Fruit fly (Drosophila melanogaster) whole organism, embryonic: ENCODE results near the gene wb.

ENCODE experiments used
- Bteb2 ChIP-seq: fragments of 200-800 bp; sonication (Bioruptor generic); optimal IDR thresholded peaks from 2 replicates; lab custom pipeline; 2016; ENCODE audit warnings: missing biosample characterization, missing genetic modification characterization
- CG10147 ChIP-seq: fragments of 200-800 bp; sonication (Bioruptor generic); optimal IDR thresholded peaks from 2 replicates; lab custom pipeline; 2019; ENCODE audit warnings: missing biosample characterization, mild to moderate bottlenecking, missing genetic modification characterization, moderate library complexity
- CG10209 ChIP-seq: fragments of 200-800 bp; sonication (Bioruptor generic); optimal IDR thresholded peaks from 3 replicates; lab custom pipeline; 2017; ENCODE audit warnings: missing biosample characterization, mild to moderate bottlenecking, missing genetic modification characterization, missing genetic modification reagents
- CG10654 ChIP-seq: fragments of 200-800 bp; sonication (Bioruptor generic); optimal IDR thresholded peaks from 2 replicates; lab custom pipeline; 2016; ENCODE audit warnings: missing biosample characterization, missing genetic modification characterization
- CG11093 ChIP-seq: fragments of 200-800 bp; sonication (Bioruptor generic); IDR thresholded peaks from 3 replicates; pipeline ENCODE4 v1.3.6; 2022; ENCODE audit warnings: missing biosample characterization, missing genetic modification characterization
- CG11696 ChIP-seq: fragments of 200-800 bp; sonication (Bioruptor generic); IDR thresholded peaks from 2 replicates; pipeline ENCODE4 v1.3.6; 2022; ENCODE audit warnings: missing biosample characterization, missing genetic modification characterization
- CG1233 ChIP-seq: fragments of 200-800 bp; sonication (Bioruptor generic); optimal IDR thresholded peaks from 4 replicates; lab custom pipeline; 2018; ENCODE audit warnings: missing biosample characterization, mild to moderate bottlenecking, missing genetic modification characterization
- CG13624 ChIP-seq: fragments of 200-800 bp; sonication (Bioruptor generic); optimal IDR thresholded peaks from 2 replicates; lab custom pipeline; 2016; ENCODE audit warnings: missing biosample characterization, missing genetic modification characterization
- CG16815 ChIP-seq: fragments of 200-800 bp; sonication (Bioruptor generic); optimal IDR thresholded peaks from 3 replicates; lab custom pipeline; 2017; ENCODE audit warnings: missing biosample characterization, mild to moderate bottlenecking, missing genetic modification characterization
- CG18764 ChIP-seq: fragments of 200-800 bp; sonication (Bioruptor generic); optimal IDR thresholded peaks from 3 replicates; lab custom pipeline; 2016; ENCODE audit warnings: missing biosample characterization, missing genetic modification characterization
- CG2199 ChIP-seq: fragments of 200-800 bp; sonication (Bioruptor generic); IDR thresholded peaks from 3 replicates; pipeline ENCODE4 v1.3.6; 2022; ENCODE audit warnings: missing biosample characterization, missing genetic modification characterization
- CG30403 ChIP-seq: fragments of 200-800 bp; sonication (Bioruptor generic); optimal IDR thresholded peaks from 3 replicates; lab custom pipeline; 2016; ENCODE audit warnings: missing biosample characterization, missing genetic modification characterization
- CG31441 ChIP-seq: fragments of 200-800 bp; sonication (Bioruptor generic); IDR thresholded peaks from 2 replicates; pipeline ENCODE4 v1.3.6; 2022; ENCODE audit warnings: missing biosample characterization, missing genetic modification characterization
- CG33557 ChIP-seq: fragments of 200-800 bp; sonication (Bioruptor generic); optimal IDR thresholded peaks from 2 replicates; lab custom pipeline; 2019; ENCODE audit warnings: missing biosample characterization, mild to moderate bottlenecking, missing genetic modification characterization, moderate library complexity
- CG3995 ChIP-seq: fragments of 200-800 bp; sonication (Bioruptor generic); optimal IDR thresholded peaks from 3 replicates; lab custom pipeline; 2016; ENCODE audit warnings: missing biosample characterization, missing genetic modification characterization
- CG42726 ChIP-seq: fragments of 200-800 bp; sonication (Bioruptor generic); IDR thresholded peaks from 2 replicates; pipeline ENCODE4 v1.3.6; 2022; ENCODE audit warnings: missing biosample characterization, missing genetic modification characterization; ENCODE audit not compliant: partially characterized antibody
- CG4730 ChIP-seq: fragments of 200-800 bp; sonication (Bioruptor generic); IDR thresholded peaks from 2 replicates; pipeline ENCODE4 v1.3.6; 2022; ENCODE audit warnings: missing biosample characterization, missing genetic modification characterization
- CG6175 ChIP-seq: fragments of 200-800 bp; sonication (Bioruptor generic); IDR thresholded peaks from 3 replicates; pipeline ENCODE4 v1.3.6; 2022; ENCODE audit warnings: missing biosample characterization, missing genetic modification characterization
- CG6683 ChIP-seq: fragments of 200-800 bp; sonication (Bioruptor generic); optimal IDR thresholded peaks from 2 replicates; lab custom pipeline; 2017; ENCODE audit warnings: missing biosample characterization, mild to moderate bottlenecking, missing genetic modification characterization, missing genetic modification reagents
- CG6765 ChIP-seq: fragments of 200-800 bp; sonication (Bioruptor generic); optimal IDR thresholded peaks from 3 replicates; lab custom pipeline; 2017; ENCODE audit warnings: missing biosample characterization, mild to moderate bottlenecking, missing genetic modification characterization
- Doc2 ChIP-seq: fragments of 200-800 bp; sonication (Bioruptor generic); IDR thresholded peaks from 2 replicates; pipeline ENCODE4 v1.3.6; 2022; ENCODE audit warnings: missing biosample characterization, missing genetic modification characterization
- Dref ChIP-seq: fragments of 200-800 bp; sonication (Bioruptor generic); IDR thresholded peaks from 2 replicates; pipeline ENCODE4 v1.3.6; 2022; ENCODE audit warnings: missing biosample characterization, missing genetic modification characterization
- HmgZ ChIP-seq: fragments of 200-800 bp; sonication (Bioruptor generic); optimal IDR thresholded peaks from 2 replicates; lab custom pipeline; 2018; ENCODE audit warnings: missing biosample characterization, mild to moderate bottlenecking, missing genetic modification characterization
- Hmr ChIP-seq: fragments of 200-800 bp; sonication (Bioruptor generic); optimal IDR thresholded peaks from 3 replicates; lab custom pipeline; 2017; ENCODE audit warnings: mild to moderate bottlenecking, missing biosample characterization, missing genetic modification reagents, missing genetic modification characterization
- Hr51 ChIP-seq, 2 experiments: fragments of 200-800 bp; sonication (Bioruptor generic); optimal IDR thresholded peaks; 2 replicates in 1 of 2; 3 replicates in 1 of 2; lab custom pipeline; 2016 to 2018; ENCODE audit warnings: missing biosample characterization in 2 of 2, missing genetic modification characterization in 2 of 2, mild to moderate bottlenecking in 1 of 2, moderate library complexity in 1 of 2
- Hr78 ChIP-seq, 2 experiments: fragments of 200-800 bp in 1 of 2; fragments of >200 bp in 1 of 2; sonication (Bioruptor generic) in 1 of 2; optimal IDR thresholded peaks; 2 replicates each; lab custom pipeline; 2017 to 2019; ENCODE audit warnings: missing biosample characterization in 2 of 2, missing genetic modification characterization in 2 of 2, mild to moderate bottlenecking in 1 of 2, moderate library complexity in 1 of 2
- Mad ChIP-seq: fragments of 200-800 bp; sonication (Bioruptor generic); optimal IDR thresholded peaks from 2 replicates; lab custom pipeline; 2016; ENCODE audit warnings: missing biosample characterization, missing genetic modification characterization
- Opbp ChIP-seq: fragments of 200-800 bp; sonication (Bioruptor generic); IDR thresholded peaks from 3 replicates; pipeline ENCODE4 v1.3.6; 2022; ENCODE audit warnings: missing biosample characterization, missing genetic modification characterization; ENCODE audit not compliant: partially characterized antibody
- Sry-β ChIP-seq: fragments of 200-800 bp; sonication (Bioruptor generic); optimal IDR thresholded peaks from 2 replicates; lab custom pipeline; 2018; ENCODE audit warnings: missing biosample characterization, mild to moderate bottlenecking, missing genetic modification characterization, moderate library complexity
- Stat92E ChIP-seq, 3 experiments: fragments of >200 bp in 2 of 3; fragments of 200-800 bp in 1 of 3; sonication (Bioruptor generic) in 1 of 3; optimal IDR thresholded peaks; 2 replicates each; lab custom pipeline; 2017 to 2019; ENCODE audit warnings: missing biosample characterization in 3 of 3, missing genetic modification characterization in 3 of 3, mild to moderate bottlenecking in 1 of 3, moderate library complexity in 1 of 3
- TFAM ChIP-seq: fragments of 200-800 bp; sonication (Bioruptor generic); optimal IDR thresholded peaks from 2 replicates; lab custom pipeline; 2017; ENCODE audit warnings: missing biosample characterization, missing genetic modification characterization, inconsistent platforms
- abd-A ChIP-seq: fragments of 200-800 bp; sonication (Bioruptor generic); optimal IDR thresholded peaks from 3 replicates; lab custom pipeline; 2019; ENCODE audit warnings: missing biosample characterization, mild to moderate bottlenecking, missing genetic modification characterization, moderate library complexity
- cato ChIP-seq: fragments of 200-800 bp; sonication (Bioruptor generic); optimal IDR thresholded peaks from 2 replicates; lab custom pipeline; 2016; ENCODE audit warnings: missing biosample characterization, missing genetic modification characterization, borderline replicate concordance
- caup ChIP-seq: fragments of 200-800 bp; sonication (Bioruptor generic); optimal IDR thresholded peaks from 3 replicates; lab custom pipeline; 2017; ENCODE audit warnings: missing biosample characterization, mild to moderate bottlenecking, missing genetic modification characterization, moderate library complexity; ENCODE audit not compliant: severe bottlenecking
- ci ChIP-seq: fragments of 200-800 bp; sonication (Bioruptor generic); IDR thresholded peaks from 3 replicates; pipeline ENCODE4 v1.3.6; 2022; ENCODE audit warnings: missing biosample characterization, missing genetic modification characterization
- exex ChIP-seq: fragments of 200-800 bp; sonication (Bioruptor generic); optimal IDR thresholded peaks from 4 replicates; lab custom pipeline; 2018; ENCODE audit warnings: missing biosample characterization, mild to moderate bottlenecking, missing genetic modification characterization, moderate library complexity
- fd64A ChIP-seq: fragments of 200-800 bp; sonication (Bioruptor generic); optimal IDR thresholded peaks from 3 replicates; lab custom pipeline; 2018; ENCODE audit warnings: missing biosample characterization, mild to moderate bottlenecking, missing genetic modification characterization
- fd96Cb ChIP-seq: fragments of 200-800 bp; sonication (Bioruptor generic); optimal IDR thresholded peaks from 2 replicates; lab custom pipeline; 2018; ENCODE audit warnings: missing biosample characterization, mild to moderate bottlenecking, missing genetic modification characterization, moderate library complexity
- gcm2 ChIP-seq: fragments of 200-800 bp; sonication (Bioruptor generic); optimal IDR thresholded peaks from 2 replicates; lab custom pipeline; 2016; ENCODE audit warnings: missing biosample characterization, missing genetic modification characterization
- mld ChIP-seq: fragments of 200-800 bp; sonication (Bioruptor generic); IDR thresholded peaks from 3 replicates; pipeline ENCODE4 v1.3.6; 2022; ENCODE audit warnings: missing biosample characterization, missing genetic modification characterization; ENCODE audit not compliant: partially characterized antibody
- p53 ChIP-seq: fragments of 200-800 bp; sonication (Bioruptor generic); optimal IDR thresholded peaks from 2 replicates; lab custom pipeline; 2016; ENCODE audit warnings: missing biosample characterization, missing genetic modification characterization
- pum ChIP-seq: fragments of 200-800 bp; sonication (Bioruptor generic); optimal IDR thresholded peaks from 2 replicates; lab custom pipeline; 2016; ENCODE audit warnings: missing biosample characterization, missing genetic modification characterization
- tap ChIP-seq: fragments of 200-800 bp; optimal IDR thresholded peaks from 3 replicates; lab custom pipeline; 2019; ENCODE audit warnings: missing biosample characterization, mild to moderate bottlenecking, missing genetic modification characterization, moderate library complexity
- tin ChIP-seq: fragments of 200-800 bp; sonication (Bioruptor generic); optimal IDR thresholded peaks from 3 replicates; lab custom pipeline; 2016; ENCODE audit warnings: missing biosample characterization, missing genetic modification characterization
- tna ChIP-seq: fragments of 200-800 bp; sonication (Bioruptor generic); IDR thresholded peaks from 2 replicates; pipeline ENCODE4 v1.3.6; 2022; ENCODE audit warnings: missing biosample characterization, missing genetic modification characterization; ENCODE audit not compliant: partially characterized antibody
- toy ChIP-seq: fragments of 200-800 bp; sonication (Bioruptor generic); IDR thresholded peaks from 2 replicates; pipeline ENCODE4 v1.3.6; 2022; ENCODE audit warnings: missing biosample characterization, missing genetic modification characterization
- wek ChIP-seq: fragments of 200-800 bp; sonication (Bioruptor generic); optimal IDR thresholded peaks from 3 replicates; lab custom pipeline; 2018; ENCODE audit warnings: missing biosample characterization, mild to moderate bottlenecking, missing genetic modification characterization, moderate library complexity
- zf30C ChIP-seq: fragments of 200-800 bp; sonication (Bioruptor generic); optimal IDR thresholded peaks from 3 replicates; lab custom pipeline; 2018; ENCODE audit warnings: missing biosample characterization, mild to moderate bottlenecking, missing genetic modification characterization

Gene wb

dm6 chr2L:14376484-14377254, 113.8 kb downstream of the wb start (continued):
- no peak for TF ChIP-seq Opbp (GFP tag; lab: Robert Waterston, UW)
- TF ChIP-seq Stat92E (GFP tag; optimal IDR thresholded peaks at IDR 0.05; lab: Kevin White, UChicago) = no peak
- TF ChIP-seq gcm2 (GFP tag; lab: Kevin White, UChicago) = no peak
- no peak for TF ChIP-seq TFAM (GFP tag; lab: Kevin White, UChicago)
- TF ChIP-seq CG13624 (GFP tag; lab: Kevin White, UChicago) = no peak
- peak; percentile 16 for TF ChIP-seq tin (GFP tag; lab: Kevin White, UChicago)
- TF ChIP-seq tap = no peak
- TF ChIP-seq fd64A (GFP tag; lab: Kevin White, UChicago) = peak; percentile 1
- TF ChIP-seq CG10654 (GFP tag; lab: Kevin White, UChicago) = peak; percentile 50
- no peak for TF ChIP-seq Hr78 (GFP tag; optimal IDR thresholded peaks at IDR 0.05; lab: Kevin White, UChicago)
- no peak for TF ChIP-seq wek (GFP tag; lab: Kevin White, UChicago)
- TF ChIP-seq Hr51 (GFP tag; optimal IDR thresholded peaks at IDR 0.05; lab: Kevin White, UChicago) = peak in 1 of 2 experiments; percentile 38
- no peak for TF ChIP-seq CG10147 (GFP tag; lab: Kevin White, UChicago)
- TF ChIP-seq abd-A = peak; percentile 9
- no peak for TF ChIP-seq CG6683
- peak; percentile 64 for TF ChIP-seq CG30403 (GFP tag; lab: Kevin White, UChicago)
- TF ChIP-seq CG11696 (GFP tag; lab: Robert Waterston, UW) = no peak
- TF ChIP-seq mld (GFP tag; lab: Robert Waterston, UW) = no peak
- TF ChIP-seq CG11093 = no peak; the same call in 2 of the 3 replicates
- TF ChIP-seq caup (GFP tag; lab: Kevin White, UChicago) = no peak
- TF ChIP-seq CG3995 = no peak
- TF ChIP-seq Hmr = no peak
- TF ChIP-seq CG31441 (GFP tag; lab: Robert Waterston, UW) = peak; percentile 64
- TF ChIP-seq exex = no peak
- no peak for TF ChIP-seq CG6765 (GFP tag; lab: Kevin White, UChicago)
- TF ChIP-seq CG1233 = peak; percentile 23
- TF ChIP-seq Dref (GFP tag; lab: Robert Waterston, UW) = no peak
- TF ChIP-seq CG33557 (GFP tag; lab: Kevin White, UChicago) = no peak
- TF ChIP-seq tna (GFP tag; lab: Robert Waterston, UW) = no peak
- TF ChIP-seq p53 (GFP tag; lab: Kevin White, UChicago) = no peak
- peak; percentile 29 for TF ChIP-seq CG16815 (GFP tag; lab: Kevin White, UChicago)
- no peak for TF ChIP-seq ci (GFP tag; lab: Robert Waterston, UW)
- no peak for TF ChIP-seq CG42726 (GFP tag; lab: Robert Waterston, UW)
- peak; percentile 49 for TF ChIP-seq fd96Cb (tag; lab: Kevin White, UChicago)
- no peak for TF ChIP-seq CG6175 (GFP tag; lab: Robert Waterston, UW)
- TF ChIP-seq zf30C (GFP tag; lab: Kevin White, UChicago) = no peak
- TF ChIP-seq Mad (GFP tag; lab: Kevin White, UChicago) = peak; percentile 7
- peak; percentile 27 for TF ChIP-seq CG18764
- TF ChIP-seq Bteb2 (GFP tag; lab: Kevin White, UChicago) = peak; percentile 22
- TF ChIP-seq toy (GFP tag; lab: Robert Waterston, UW) = no peak
- TF ChIP-seq Doc2 (GFP tag; lab: Robert Waterston, UW) = no peak
- no peak for TF ChIP-seq CG2199 (GFP tag; lab: Robert Waterston, UW)
- TF ChIP-seq pum (GFP tag; lab: Kevin White, UChicago) = no peak
- TF ChIP-seq CG10209 (GFP tag; lab: Kevin White, UChicago) = peak; percentile 45
- 0 out of 2 replicates have a peak, but pooled peaks have one; percentile 13 for TF ChIP-seq CG4730
- no peak for TF ChIP-seq Sry-β (GFP tag; lab: Kevin White, UChicago)
- no peak for TF ChIP-seq cato (GFP tag; lab: Kevin White, UChicago)
- no peak for TF ChIP-seq HmgZ
